Worm (Caenorhabditis elegans) whole organism, L1 larva: ENCODE measurements around the gene C17B7.3.

ENCODE experiments used
- F16B12.6 ChIP-seq: fragments of 150-350 bp; optimal IDR thresholded peaks from 2 replicates; lab custom pipeline; 2014; ENCODE audit warnings: missing biosample characterization, missing genetic modification characterization
- elt-3 ChIP-seq, 6 experiments: fragments of 150-350 bp in 1 of 6; sonication (generic microtip); optimal IDR thresholded peaks; 2 replicates each; lab custom pipeline; 2017 to 2018; ENCODE audit warnings: missing biosample characterization in 6 of 6, missing genetic modification characterization in 6 of 6, inconsistent platforms in 1 of 6
- lin-39 ChIP-seq: fragments of 150-350 bp; optimal IDR thresholded peaks from 2 replicates; lab custom pipeline; 2014; ENCODE audit warnings: missing biosample characterization, missing genetic modification reagents, missing genetic modification characterization
- unc-62 ChIP-seq: fragments of 150-350 bp; optimal IDR thresholded peaks from 2 replicates; lab custom pipeline; 2014; ENCODE audit warnings: missing biosample characterization, missing genetic modification reagents, missing genetic modification characterization

- TF ChIP-seq unc-62 (GFP tag; lab: Kevin White, UChicago) (no peak), lin-39 (tag; lab: Kevin White, UChicago) (no peak), elt-3 (tag; optimal IDR thresholded peaks at IDR 0.05; lab: Kevin White, UChicago) (no peak), F16B12.6 (tag; lab: Kevin White, UChicago) (no peak)
Measured at ce11 chrV:3372673-3373072, 30.1 kb downstream of the C17B7.3 start, which contains the start of gene srx-121.
